Fruit fly (Drosophila melanogaster): Measurements from ENCODE around the gene Alp9.

DNA sequence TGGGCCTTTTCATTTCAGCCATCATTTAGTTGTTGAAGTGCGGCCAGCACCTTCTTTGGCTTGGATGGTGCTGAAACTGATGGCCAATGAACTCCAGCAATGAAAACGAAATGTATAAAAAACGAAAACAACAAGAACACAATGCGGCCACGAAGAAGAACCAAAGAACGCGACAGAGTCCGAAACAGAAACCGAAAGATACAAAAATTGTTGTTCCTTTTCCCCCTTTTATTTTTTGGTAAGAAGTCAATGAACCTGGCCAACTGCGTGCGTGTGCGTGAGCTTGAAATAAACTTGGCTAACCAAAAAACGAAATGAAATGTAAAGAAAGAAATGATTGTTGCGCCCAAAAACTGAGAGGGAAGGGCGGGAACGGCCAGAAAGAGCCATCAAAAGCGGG lies 32.5 kb downstream of the Alp9 start:
- TF ChIP-seq EcR (GFP tag; optimal IDR thresholded peaks at IDR 0.05) (peak; percentile 59), D1 (tag; optimal IDR thresholded peaks at IDR 0.05) (no peak), rn (GFP tag; IDR thresholded peaks at IDR 0.05) (no peak), CG14655 (GFP tag; optimal IDR thresholded peaks at IDR 0.05) (no peak), CG32121 (GFP tag; IDR thresholded peaks at IDR 0.05) (no peak), CG8159 (tag; optimal IDR thresholded peaks at IDR 0.05) (no peak), Pif1A (GFP tag; optimal IDR thresholded peaks at IDR 0.05) (no peak), gl (tag; optimal IDR thresholded peaks at IDR 0.05) (no peak)
